Fruit fly (Drosophila melanogaster): ENCODE data around the gene CG43349.

CG43349 gene

DNA sequence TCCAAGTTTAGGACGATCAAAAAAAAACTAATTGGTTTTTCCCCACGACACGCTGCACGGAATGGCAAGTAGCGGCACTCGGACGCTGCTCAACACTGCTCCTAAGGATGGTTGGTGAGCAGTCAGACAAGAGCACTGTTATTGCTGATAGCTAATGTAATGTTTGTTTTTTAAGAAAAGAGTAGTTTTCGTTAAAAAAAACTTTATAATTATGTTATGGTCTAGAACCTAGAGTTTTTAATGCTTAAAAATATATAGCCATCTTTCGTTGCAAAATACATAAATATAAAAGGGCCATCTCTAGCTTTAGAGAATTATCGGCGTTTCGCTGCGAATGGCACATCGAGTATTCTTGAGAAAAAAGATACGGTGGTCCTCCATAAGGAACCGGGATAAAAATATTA, 27.3 kb upstream of the CG43349 start, which contains the start of the genes Charon and CG4887 (continued):
- TF ChIP-seq Sox102F (GFP tag; optimal IDR thresholded peaks at IDR 0.05): no peak
- TF ChIP-seq fd59A (GFP tag; optimal IDR thresholded peaks at IDR 0.05): peak; percentile 32
- TF ChIP-seq Lpt (GFP tag; optimal IDR thresholded peaks at IDR 0.05): peak; percentile 35
- TF ChIP-seq Sox14 (GFP tag; optimal IDR thresholded peaks at IDR 0.05): no peak
- TF ChIP-seq CG11294 (GFP tag; IDR thresholded peaks at IDR 0.05): peak; percentile 66; the same call in 1 of the 2 replicates
- no peak for TF ChIP-seq spab (GFP tag; optimal IDR thresholded peaks at IDR 0.05)
- no peak for TF ChIP-seq CG32006 (GFP tag; optimal IDR thresholded peaks at IDR 0.05)
- no peak for TF ChIP-seq CG7368 (GFP tag; optimal IDR thresholded peaks at IDR 0.05)
- peak; percentile 77 for TF ChIP-seq Sox15 (GFP tag; optimal IDR thresholded peaks at IDR 0.05)
- peak; percentile 87 for TF ChIP-seq lz (GFP tag; optimal IDR thresholded peaks at IDR 0.05)
- TF ChIP-seq CG6854 (GFP tag; optimal IDR thresholded peaks at IDR 0.05): peak; percentile 31
- TF ChIP-seq svp (GFP tag): no peak

DNA sequence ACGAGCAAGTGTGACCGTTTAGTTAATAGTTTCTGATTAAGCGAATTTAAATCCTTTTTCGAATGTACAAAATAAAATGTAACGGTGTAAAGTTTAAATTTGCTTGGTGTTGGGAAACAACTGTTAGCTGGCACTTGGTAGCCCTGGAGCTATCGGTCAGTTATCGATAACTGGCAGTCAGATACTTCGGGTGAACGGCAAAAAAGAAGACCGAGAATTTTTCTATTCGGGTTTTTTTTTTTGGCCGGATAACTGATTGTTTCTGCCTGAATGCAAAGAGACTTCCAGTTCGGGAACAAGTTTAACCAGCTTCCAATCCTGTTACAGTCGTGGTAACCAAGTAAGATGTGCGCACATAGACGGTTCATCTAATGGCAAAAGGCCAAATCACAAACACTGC, 22.5 kb upstream of the CG43349 start, which contains the start of gene CG4896:
TSS of gene CG4896 (plus strand) at position 169 of the 400 bp plus-strand sequence.
- TF ChIP-seq eg (GFP tag; IDR thresholded peaks at IDR 0.05): peak; percentile 33; the same call in 1 of the 3 replicates
- no peak for TF ChIP-seq OdsH (GFP tag; optimal IDR thresholded peaks at IDR 0.05)
- peak; percentile 22 for TF ChIP-seq esn (GFP tag; optimal IDR thresholded peaks at IDR 0.05)
- no peak for TF ChIP-seq CG31627 (GFP tag; optimal IDR thresholded peaks at IDR 0.05)
- TF ChIP-seq cyc (GFP tag; optimal IDR thresholded peaks at IDR 0.05): no peak
- peak; percentile 16; the same call in 1 of the 2 replicates for TF ChIP-seq CG15336 (GFP tag; IDR thresholded peaks at IDR 0.05)
- no peak for TF ChIP-seq CG6854 (GFP tag; optimal IDR thresholded peaks at IDR 0.05)
- no peak for TF ChIP-seq fkh (GFP tag; optimal IDR thresholded peaks at IDR 0.05)
- 0 out of 3 replicates have a peak, but pooled peaks have one; percentile 13 for TF ChIP-seq CG8119 (GFP tag; IDR thresholded peaks at IDR 0.05)

DNA sequence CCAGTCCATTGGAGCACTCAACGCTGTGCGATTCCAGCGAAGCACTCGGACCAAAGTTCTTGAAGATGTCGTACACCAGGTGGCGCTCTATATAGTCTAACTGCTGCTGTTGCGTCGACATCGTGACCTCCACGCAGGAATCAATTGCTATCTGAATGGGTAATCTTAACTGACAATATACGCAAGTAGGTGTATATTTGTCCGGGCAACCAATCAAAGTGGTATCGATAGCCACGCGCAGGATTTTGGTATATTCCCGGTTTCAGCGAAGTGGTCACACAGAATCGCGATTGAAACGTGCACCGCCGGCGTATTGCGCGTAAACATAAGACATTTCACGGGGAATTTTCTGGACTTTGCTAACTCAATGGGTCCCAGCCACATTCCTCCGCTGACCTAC, 16.2 kb upstream of the CG43349 start, which contains the start of the genes CG5126 and Tgt:
TSS of gene CG5126 (minus strand) at position 222 of the 400 bp plus-strand sequence.
TSS of gene Tgt (plus strand) at position 267 of the 400 bp plus-strand sequence.
- TF ChIP-seq CG1621 (tag; optimal IDR thresholded peaks at IDR 0.05) (peak; percentile 94), lz (GFP tag; optimal IDR thresholded peaks at IDR 0.05) (no peak), svp (GFP tag) (no peak)

DNA sequence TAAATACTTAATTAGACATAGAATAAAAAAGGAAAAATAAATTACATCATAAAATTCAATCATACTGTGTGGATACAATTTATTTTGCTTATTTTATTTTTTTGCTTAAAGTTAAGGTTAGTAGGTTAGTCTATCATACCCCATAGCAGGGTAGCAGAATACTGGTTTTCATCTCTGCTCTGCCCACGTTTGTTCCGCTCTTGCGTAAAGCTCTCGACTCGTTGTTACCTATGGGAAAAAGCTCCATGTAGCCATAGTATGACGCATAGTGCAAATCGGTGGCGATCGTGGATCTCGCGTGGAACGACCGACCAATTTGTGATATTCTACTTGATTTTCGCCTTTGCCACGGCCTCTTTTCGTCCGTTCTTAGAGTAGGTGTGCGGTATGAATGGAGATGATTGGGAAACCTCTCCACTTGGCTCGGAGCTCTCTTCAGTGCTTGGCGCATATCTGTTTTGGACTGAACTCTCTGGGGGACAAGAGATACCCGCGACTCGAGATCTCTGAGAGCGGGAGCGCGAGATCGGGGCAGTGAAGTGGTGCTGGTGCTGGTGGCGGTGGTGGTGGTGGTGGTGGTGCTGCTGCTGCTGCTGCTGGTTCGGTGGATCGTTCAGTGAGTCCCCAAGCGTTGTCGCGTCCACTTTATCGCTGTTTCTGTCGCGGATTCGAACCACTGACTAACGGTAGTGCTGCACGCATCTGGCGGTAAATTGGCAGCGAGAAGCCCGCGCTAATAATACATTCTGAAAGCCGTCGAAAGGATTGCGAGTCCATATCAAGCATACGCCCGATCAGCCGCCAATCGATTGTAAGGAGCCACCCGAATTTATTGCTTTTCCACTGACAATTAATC, 14.1 kb upstream of the CG43349 start, which contains the start of gene CG5001:
TSS of gene CG5001 (plus strand) at position 116 of the 856 bp plus-strand sequence.
- TF ChIP-seq CG6808 (GFP tag; optimal IDR thresholded peaks at IDR 0.05): no peak
- TF ChIP-seq Hr39 (GFP tag; optimal IDR thresholded peaks at IDR 0.05): no peak
- TF ChIP-seq CG6854 (GFP tag; optimal IDR thresholded peaks at IDR 0.05): peak; percentile 1
- peak; percentile 65 for TF ChIP-seq spab (GFP tag; optimal IDR thresholded peaks at IDR 0.05)
- peak; percentile 44 for TF ChIP-seq CG1621 (tag; optimal IDR thresholded peaks at IDR 0.05)
- peak; percentile 42 for TF ChIP-seq CG11902 (GFP tag; optimal IDR thresholded peaks at IDR 0.05)
- TF ChIP-seq Sox14 (GFP tag; optimal IDR thresholded peaks at IDR 0.05): no peak
- TF ChIP-seq CG32006 (GFP tag; optimal IDR thresholded peaks at IDR 0.05): peak; percentile 75
- TF ChIP-seq topi (GFP tag; optimal IDR thresholded peaks at IDR 0.05): no peak
- no peak for TF ChIP-seq pdm3 (GFP tag; optimal IDR thresholded peaks at IDR 0.05)
- TF ChIP-seq Lpt (GFP tag; optimal IDR thresholded peaks at IDR 0.05): peak; percentile 65
- TF ChIP-seq Eip75B (GFP tag; optimal IDR thresholded peaks at IDR 0.05): no peak
- TF ChIP-seq CG6163 (GFP tag; IDR thresholded peaks at IDR 0.05): peak; percentile 87
- TF ChIP-seq Eip93F (GFP tag; optimal IDR thresholded peaks at IDR 0.05): no peak
- peak; percentile 45 for TF ChIP-seq Sox15 (GFP tag; optimal IDR thresholded peaks at IDR 0.05)
- no peak for TF ChIP-seq Met (GFP tag; optimal IDR thresholded peaks at IDR 0.05)
- TF ChIP-seq CG16779 (tag; optimal IDR thresholded peaks at IDR 0.05): peak; percentile 66
- TF ChIP-seq CG6792 (GFP tag; optimal IDR thresholded peaks at IDR 0.05): peak; percentile 74
- peak; percentile 87 for TF ChIP-seq esn (GFP tag; optimal IDR thresholded peaks at IDR 0.05)
- peak; percentile 81 for TF ChIP-seq Ets96B (tag; optimal IDR thresholded peaks at IDR 0.05)
- TF ChIP-seq CG15336 (GFP tag; IDR thresholded peaks at IDR 0.05): peak; percentile 86
- no peak for TF ChIP-seq Smox (GFP tag; optimal IDR thresholded peaks at IDR 0.05)
- no peak for TF ChIP-seq CG9139 (GFP tag; optimal IDR thresholded peaks at IDR 0.05)
- TF ChIP-seq Gug (GFP tag; IDR thresholded peaks at IDR 0.05): peak; percentile 76
- TF ChIP-seq fd85E (GFP tag; optimal IDR thresholded peaks at IDR 0.05): no peak
- TF ChIP-seq CG3919 (GFP tag; optimal IDR thresholded peaks at IDR 0.05): peak; percentile 83
- TF ChIP-seq cyc (GFP tag; optimal IDR thresholded peaks at IDR 0.05): peak; percentile 76
- TF ChIP-seq CG11762 (GFP tag; optimal IDR thresholded peaks at IDR 0.05; ENCODE audit: insufficient read depth): no peak
- peak; percentile 49 for TF ChIP-seq CG8319 (GFP tag; optimal IDR thresholded peaks at IDR 0.05)
- peak; percentile 88 for TF ChIP-seq CG8119 (GFP tag; IDR thresholded peaks at IDR 0.05)
- TF ChIP-seq Sox102F (GFP tag; optimal IDR thresholded peaks at IDR 0.05): no peak
- TF ChIP-seq Blimp-1 (GFP tag; optimal IDR thresholded peaks at IDR 0.05): no peak
- TF ChIP-seq Hr4 (GFP tag; optimal IDR thresholded peaks at IDR 0.05): no peak
